Worm (Caenorhabditis elegans) whole organism, dauer: ENCODE results near the gene W02F12.4.

Experiments used
- unc-62 ChIP-seq: sonication (generic microtip); optimal IDR thresholded peaks from 2 replicates; lab custom pipeline; 2017; ENCODE audit warnings: missing biosample characterization, missing genetic modification reagents, missing genetic modification characterization

The W02F12.4 gene

DNA sequence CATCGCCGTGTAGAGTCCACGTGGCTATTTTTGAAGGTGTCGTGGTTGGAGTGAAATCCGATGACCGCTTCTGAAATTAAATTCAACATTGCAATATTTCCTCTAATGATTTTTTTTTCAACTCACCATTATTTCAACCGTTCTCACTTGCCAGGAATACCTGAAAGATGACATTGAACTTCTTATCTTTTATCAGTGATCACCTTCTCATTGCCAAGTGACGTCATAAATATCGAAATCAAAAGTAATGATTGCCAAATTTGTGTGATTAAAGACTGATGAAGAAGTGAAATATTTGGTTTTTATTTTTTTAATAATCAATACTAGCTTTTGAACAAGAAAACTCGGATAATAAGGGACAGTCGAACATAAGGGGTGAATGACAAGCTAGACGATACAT lies at the start of gene W02F12.4:
Gene W02F12.4 (minus strand): TSS at position 164 of the 400 bp plus-strand sequence.
- TF ChIP-seq unc-62 (GFP tag; lab: Kevin White, UChicago) = no peak

DNA sequence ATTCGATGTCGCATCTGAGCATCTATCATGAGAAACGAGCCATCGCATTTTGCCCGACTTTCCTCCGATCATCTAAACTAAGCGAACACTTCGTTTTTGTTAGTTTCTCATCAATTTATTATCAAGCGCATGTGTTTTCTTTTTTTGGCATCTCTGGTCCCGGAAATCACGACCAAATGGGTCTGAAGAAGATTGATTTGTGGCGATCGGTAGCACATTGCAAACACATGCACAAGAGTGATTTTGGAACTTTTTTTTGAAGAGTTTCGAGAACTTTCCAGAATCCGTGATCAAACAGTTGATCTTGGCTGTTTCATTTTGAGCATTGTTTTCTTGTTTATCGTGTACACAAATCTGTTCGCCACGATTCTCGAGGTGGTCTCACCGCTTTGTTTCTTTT lies 46.5 kb upstream of the W02F12.4 start:
- no peak for TF ChIP-seq unc-62 (GFP tag; lab: Kevin White, UChicago)

DNA sequence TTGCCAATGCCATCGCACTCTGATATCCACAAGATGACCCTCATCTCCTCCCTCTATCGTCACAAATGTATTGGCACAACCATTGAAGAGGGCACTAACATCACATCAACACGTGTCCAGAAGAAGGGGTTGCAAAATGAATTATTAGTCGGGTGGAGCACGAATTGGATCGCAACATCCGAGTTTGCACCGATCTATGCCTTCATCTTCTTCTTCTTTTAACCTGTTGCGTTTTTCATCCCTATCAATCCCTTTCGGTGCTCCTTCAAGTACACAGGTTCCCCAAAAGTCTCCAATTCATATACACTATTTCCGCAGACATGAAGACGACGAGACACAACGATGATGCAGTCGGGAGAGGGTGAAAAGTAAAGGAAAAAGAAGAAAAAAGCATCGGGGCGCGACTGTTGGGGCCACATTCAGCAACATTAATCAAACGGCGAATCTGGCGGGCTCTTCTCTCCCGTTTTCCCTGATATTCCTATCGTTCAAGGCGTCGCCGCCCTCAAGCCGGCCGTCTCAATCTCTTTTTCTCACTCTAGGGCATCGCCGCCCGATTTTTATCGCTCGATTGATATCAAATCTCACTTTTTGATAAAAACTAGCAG lies 44.9 kb upstream of the W02F12.4 start:
- no peak for TF ChIP-seq unc-62 (GFP tag; lab: Kevin White, UChicago)

- no peak for TF ChIP-seq unc-62 (GFP tag; lab: Kevin White, UChicago)
Measured at ce11 chrV:6744774-6745173, 38.0 kb upstream of the W02F12.4 start, which contains the start of gene T25F10.3. T25F10.3 (plus strand) TSS chrV:6745081.

DNA sequence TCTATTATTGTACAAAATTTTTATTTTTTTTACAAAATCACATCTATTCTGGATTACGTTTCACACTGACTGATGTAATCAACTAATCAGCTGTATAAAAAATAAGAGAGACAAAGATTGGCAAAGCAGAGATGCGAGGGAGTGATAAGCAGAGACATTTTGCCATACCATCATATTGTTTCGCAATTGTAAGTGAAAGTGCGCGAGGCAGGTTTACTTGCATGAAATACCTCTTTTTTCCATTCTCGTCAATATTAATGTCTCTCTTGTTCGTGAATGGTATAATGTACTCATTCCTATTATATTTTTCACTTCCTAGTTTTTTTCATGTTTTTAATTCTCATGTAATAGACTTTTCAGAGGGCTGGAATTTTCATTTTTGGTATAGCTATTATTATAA lies 30.1 kb upstream of the W02F12.4 start:
- no peak for TF ChIP-seq unc-62 (GFP tag; lab: Kevin White, UChicago)

- TF ChIP-seq unc-62 (GFP tag; lab: Kevin White, UChicago) = no peak
Measured at ce11 chrV:6736108-6736507, 29.4 kb upstream of the W02F12.4 start.

ce11 chrV:6732995-6733394 lies 26.3 kb upstream of the W02F12.4 start, which contains the start of gene grl-8:
grl-8 (minus strand) TSS chrV:6733095.
- TF ChIP-seq unc-62 (GFP tag; lab: Kevin White, UChicago) = no peak

DNA sequence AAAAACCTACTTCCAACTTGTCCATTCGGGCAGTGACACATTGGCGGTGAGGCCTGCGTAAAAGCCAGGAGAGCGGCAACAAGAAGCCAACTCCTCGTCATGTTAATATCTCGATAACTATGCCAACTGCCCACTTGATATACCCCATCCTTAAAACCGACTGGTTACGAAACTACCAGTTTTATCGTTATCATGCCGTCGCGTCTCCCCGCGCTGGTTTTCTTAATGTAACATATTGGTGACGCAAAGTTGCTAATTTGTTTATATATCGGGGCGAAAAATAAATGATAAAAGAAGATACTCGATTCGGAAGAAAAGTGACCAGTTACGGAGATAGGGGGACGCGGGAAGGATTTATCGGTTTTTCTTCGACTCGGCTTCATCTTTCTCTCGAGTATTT lies 24.9 kb upstream of the W02F12.4 start, which contains the start of gene grl-9:
Gene grl-9 (minus strand): TSS at position 101 of the 400 bp plus-strand sequence.
- no peak for TF ChIP-seq unc-62 (GFP tag; lab: Kevin White, UChicago)

- no peak for TF ChIP-seq unc-62 (GFP tag; lab: Kevin White, UChicago)
Measured at ce11 chrV:6727222-6727621, 20.5 kb upstream of the W02F12.4 start, which contains the start of gene ZC487.1. ZC487.1 (plus strand) TSS chrV:6727522.

ce11 chrV:6726279-6726678 lies 19.5 kb upstream of the W02F12.4 start:
- TF ChIP-seq unc-62 (GFP tag; lab: Kevin White, UChicago) = no peak

DNA sequence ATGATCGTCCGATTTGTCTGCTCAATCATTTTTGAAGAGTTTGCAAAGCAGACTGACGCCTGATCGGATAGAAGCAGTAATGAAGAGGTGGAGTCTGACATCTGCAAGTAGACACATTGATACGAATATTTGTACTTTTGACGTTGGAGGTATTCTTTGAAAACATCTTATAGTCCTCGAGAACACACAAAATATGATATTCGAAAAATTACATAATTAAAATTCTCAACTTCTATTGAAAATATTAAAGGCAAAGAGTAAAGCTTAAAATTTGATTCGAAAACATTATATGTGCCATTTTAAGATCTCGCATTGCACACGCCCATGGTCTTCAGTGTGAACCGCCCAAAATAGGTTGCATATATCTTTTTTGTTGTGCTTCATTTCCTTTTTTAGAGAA lies 15.6 kb upstream of the W02F12.4 start, which contains the start of gene ZC487.2:
Gene ZC487.2 (minus strand): TSS at position 101 of the 400 bp plus-strand sequence.
- TF ChIP-seq unc-62 (GFP tag; lab: Kevin White, UChicago) = no peak

DNA sequence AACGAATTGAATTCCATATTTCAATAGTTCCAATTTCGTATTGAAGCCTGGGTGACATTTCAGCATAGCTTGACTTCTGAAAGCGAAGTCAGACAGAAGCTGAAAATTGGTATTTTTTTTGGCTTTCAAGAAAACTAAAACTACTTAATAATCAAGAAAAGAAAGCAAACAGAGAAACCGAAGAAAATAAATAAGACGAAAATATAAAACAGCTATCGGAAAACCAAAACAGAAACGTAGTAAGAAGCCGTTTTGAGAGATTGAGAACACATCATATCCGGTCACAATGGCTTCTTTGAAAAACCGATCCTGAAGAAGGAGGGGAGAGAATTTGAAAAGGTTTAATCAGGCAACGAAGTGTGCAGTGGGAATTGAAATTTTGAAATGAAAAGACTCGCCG lies 11.5 kb upstream of the W02F12.4 start, which contains the start of gene srg-30:
Gene srg-30 (minus strand): TSS at position 101 of the 400 bp plus-strand sequence.
- TF ChIP-seq unc-62 (GFP tag; lab: Kevin White, UChicago) = no peak

- no peak for TF ChIP-seq unc-62 (GFP tag; lab: Kevin White, UChicago)
Measured at ce11 chrV:6710462-6710861, 3.7 kb upstream of the W02F12.4 start, which contains the start of gene sna-1. sna-1 (minus strand) TSS chrV:6710679.

ce11 chrV:6709050-6709683 lies 2.4 kb upstream of the W02F12.4 start, which contains the start of gene dlst-1:
dlst-1 (minus strand) TSS chrV:6709101.
- TF ChIP-seq unc-62 (GFP tag; lab: Kevin White, UChicago) = no peak

DNA sequence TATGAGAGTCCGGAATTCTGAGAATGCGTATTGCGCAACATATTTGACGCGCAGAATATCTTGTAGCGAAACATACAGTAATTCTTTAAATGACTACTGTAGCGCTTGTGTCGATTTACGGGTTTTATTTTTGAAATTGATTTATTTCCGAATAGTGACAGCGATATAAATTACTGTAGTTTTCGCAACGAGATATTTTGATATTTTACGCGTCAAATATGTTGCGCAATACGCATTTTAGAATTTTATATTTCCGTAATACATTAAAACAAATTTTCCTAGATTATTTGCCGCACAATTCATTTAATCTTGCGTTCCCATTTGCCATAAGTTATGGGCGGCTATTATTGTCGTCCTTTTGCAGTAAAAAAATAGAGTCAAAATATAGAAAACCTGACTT lies 1.4 kb downstream of the W02F12.4 start:
- no peak for TF ChIP-seq unc-62 (GFP tag; lab: Kevin White, UChicago)

DNA sequence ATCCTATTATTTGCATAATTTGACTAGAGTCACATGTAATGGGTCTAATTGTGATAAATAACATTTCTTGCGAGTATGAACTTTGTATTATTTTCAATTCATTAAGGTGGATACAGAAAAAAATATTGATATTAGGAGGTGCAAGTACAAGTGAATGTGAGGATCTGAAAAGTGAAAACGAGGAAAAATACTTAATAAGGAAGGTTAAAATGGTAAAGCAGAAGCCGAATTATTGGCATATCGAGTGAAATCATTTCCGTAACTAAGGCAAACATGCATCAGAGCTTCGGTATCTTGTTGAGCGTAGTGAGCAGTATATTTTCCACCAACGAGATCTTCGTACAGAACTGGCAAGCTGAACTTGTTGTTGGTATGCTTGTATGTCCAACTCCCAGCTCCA lies 2.3 kb downstream of the W02F12.4 start:
- no peak for TF ChIP-seq unc-62 (GFP tag; lab: Kevin White, UChicago)
